Fruit fly (Drosophila melanogaster): ENCODE measurements around the gene Ugt37A2.

- TF ChIP-seq rn (GFP tag; IDR thresholded peaks at IDR 0.05) (no peak), Pif1B (GFP tag; optimal IDR thresholded peaks at IDR 0.05) (no peak), fd96Ca (GFP tag; IDR thresholded peaks at IDR 0.05) (no peak), CG8301 (tag; optimal IDR thresholded peaks at IDR 0.05) (no peak)
These were observed 38.2 kb upstream of the Ugt37A2 start for dm6 chr3R:12701257-12701656.
